Fruit fly (Drosophila melanogaster): ENCODE results near the gene CG31676.

Gene CG31676

dm6 chr2L:20811039-20811652 lies 29.4 kb upstream of the CG31676 start (continued):
- no peak for TF ChIP-seq CG1832 (GFP tag; optimal IDR thresholded peaks at IDR 0.05)
- no peak for TF ChIP-seq pb (GFP tag; optimal IDR thresholded peaks at IDR 0.05)
- TF ChIP-seq psq (GFP tag; optimal IDR thresholded peaks at IDR 0.05) = no peak
- no peak for TF ChIP-seq fd64A (GFP tag; optimal IDR thresholded peaks at IDR 0.05)
- no peak for TF ChIP-seq otp (GFP tag; IDR thresholded peaks at IDR 0.05)
- peak; percentile 21 for TF ChIP-seq Hr3 (GFP tag; optimal IDR thresholded peaks at IDR 0.05)
- peak in 1 of 2 experiments; percentile 84 for TF ChIP-seq Pdp1 (GFP tag; optimal IDR thresholded peaks at IDR 0.05)
- no peak for TF ChIP-seq CG4854 (GFP tag; optimal IDR thresholded peaks at IDR 0.05)
- TF ChIP-seq CG2116 (GFP tag; optimal IDR thresholded peaks at IDR 0.05) = no peak
- TF ChIP-seq CG2120 (GFP tag; optimal IDR thresholded peaks at IDR 0.05) = peak; percentile 4
- TF ChIP-seq CG17359 (tag; optimal IDR thresholded peaks at IDR 0.05) = peak; percentile 74
- no peak for TF ChIP-seq peb (GFP tag; IDR thresholded peaks at IDR 0.05)
- no peak for TF ChIP-seq ac (GFP tag; optimal IDR thresholded peaks at IDR 0.05)
- no peak for TF ChIP-seq Dip3 (GFP tag; optimal IDR thresholded peaks at IDR 0.05)
- peak; percentile 28 for TF ChIP-seq CG5180 (GFP tag; optimal IDR thresholded peaks at IDR 0.05)
- peak; percentile 34 for TF ChIP-seq Sox100B (GFP tag; optimal IDR thresholded peaks at IDR 0.05)
- TF ChIP-seq CG6175 (GFP tag; IDR thresholded peaks at IDR 0.05) = no peak
- TF ChIP-seq CG34422 (GFP tag; IDR thresholded peaks at IDR 0.05) = 0 out of 3 replicates have a peak, but pooled peaks have one; percentile 30
- peak; percentile 15 for TF ChIP-seq org-1 (GFP tag; optimal IDR thresholded peaks at IDR 0.05)
- peak; percentile 6 for TF ChIP-seq Hsf (GFP tag; optimal IDR thresholded peaks at IDR 0.05)
- peak; percentile 87 for TF ChIP-seq Drgx (GFP tag; IDR thresholded peaks at IDR 0.05)
- TF ChIP-seq CG11093 (GFP tag; IDR thresholded peaks at IDR 0.05) = peak; percentile 36; the same call in 1 of the 3 replicates
- TF ChIP-seq lov (optimal IDR thresholded peaks at IDR 0.05) = no peak
- no peak; the same call in 2 of the 3 replicates for TF ChIP-seq lov (GFP tag; IDR thresholded peaks at IDR 0.05)
- TF ChIP-seq sisA (GFP tag; IDR thresholded peaks at IDR 0.05) = peak; percentile 50; the same call in 1 of the 2 replicates
- no peak; the same call in 1 of the 2 replicates for TF ChIP-seq CG9932 (GFP tag; IDR thresholded peaks at IDR 0.05)
- TF ChIP-seq caup (GFP tag; optimal IDR thresholded peaks at IDR 0.05; ENCODE audit: severe bottlenecking) = no peak
- peak; percentile 38 for TF ChIP-seq cwo (GFP tag; optimal IDR thresholded peaks at IDR 0.05)
- no peak for TF ChIP-seq eyg (GFP tag; optimal IDR thresholded peaks at IDR 0.05)
- no peak for TF ChIP-seq HLH54F (GFP tag; optimal IDR thresholded peaks at IDR 0.05)
- no peak for TF ChIP-seq Scr (GFP tag; IDR thresholded peaks at IDR 0.05; ENCODE audit: partially characterized antibody)
- peak; percentile 31 for TF ChIP-seq ewg (GFP tag; optimal IDR thresholded peaks at IDR 0.05)
- TF ChIP-seq CG16815 (GFP tag; optimal IDR thresholded peaks at IDR 0.05) = no peak
- TF ChIP-seq pros (GFP tag; optimal IDR thresholded peaks at IDR 0.05) = no peak
- peak; percentile 48; the same call in 1 of the 2 replicates for TF ChIP-seq CG7372 (GFP tag; IDR thresholded peaks at IDR 0.05)
- peak; percentile 42 for TF ChIP-seq Hmr (GFP tag; optimal IDR thresholded peaks at IDR 0.05)
- TF ChIP-seq Dp (GFP tag; optimal IDR thresholded peaks at IDR 0.05) = no peak
- TF ChIP-seq al (GFP tag; IDR thresholded peaks at IDR 0.05) = no peak
- no peak for TF ChIP-seq sr (GFP tag; IDR thresholded peaks at IDR 0.05)
- TF ChIP-seq bcd (GFP tag; optimal IDR thresholded peaks at IDR 0.05) = peak; percentile 9
- TF ChIP-seq CG11723 (GFP tag; optimal IDR thresholded peaks at IDR 0.05) = no peak
- no peak for TF ChIP-seq MESR4 (GFP tag; optimal IDR thresholded peaks at IDR 0.05)
- peak; percentile 39 for TF ChIP-seq Meics (GFP tag; optimal IDR thresholded peaks at IDR 0.05)
- TF ChIP-seq CG14050 (GFP tag; IDR thresholded peaks at IDR 0.05) = peak; percentile 49
- TF ChIP-seq p53 (GFP tag; optimal IDR thresholded peaks at IDR 0.05) = no peak
- no peak for TF ChIP-seq dan (GFP tag; IDR thresholded peaks at IDR 0.05)
- no peak for TF ChIP-seq Hmx (GFP tag; optimal IDR thresholded peaks at IDR 0.05)
- no peak for TF ChIP-seq CG16863 (GFP tag; optimal IDR thresholded peaks at IDR 0.05)
- TF ChIP-seq pfk (GFP tag; optimal IDR thresholded peaks at IDR 0.05) = no peak
- no peak for TF ChIP-seq CG3838 (GFP tag; optimal IDR thresholded peaks at IDR 0.05)

Data from whole organism, embryonic.